Worm (Caenorhabditis elegans): ENCODE results near the gene fbxb-74.

fbxb-74 gene

ce11 chrIV:4390438-4390894 is 48.6 kb downstream of the fbxb-74 start, which contains the start of the genes rpl-7A and set-21 (continued):
- peak; percentile 63; the same call in 1 of the 2 replicates for TF ChIP-seq unc-3 (GFP tag; conservative IDR thresholded peaks at IDR 0.05)
- no peak for TF ChIP-seq unc-3 (tag; optimal IDR thresholded peaks at IDR 0.05)
- TF ChIP-seq che-1 (tag; optimal IDR thresholded peaks at IDR 0.05) = no peak
- TF ChIP-seq rnt-1 (tag; optimal IDR thresholded peaks at IDR 0.05) = peak; percentile 68
- peak; percentile 7 for TF ChIP-seq ets-4 (tag; optimal IDR thresholded peaks at IDR 0.05)
- peak; percentile 40 for TF ChIP-seq ceh-48 (tag; optimal IDR thresholded peaks at IDR 0.05)
- no peak for TF ChIP-seq lin-11 (tag; optimal IDR thresholded peaks at IDR 0.05)
- no peak for TF ChIP-seq ttx-3 (tag; optimal IDR thresholded peaks at IDR 0.05)
- no peak for TF ChIP-seq C38D4.7 (GFP tag; optimal IDR thresholded peaks at IDR 0.05)
- TF ChIP-seq T23F11.4 (GFP tag; optimal IDR thresholded peaks at IDR 0.05) = peak; percentile 16
- TF ChIP-seq ceh-24 (tag; optimal IDR thresholded peaks at IDR 0.05) = no peak
- no peak for TF ChIP-seq eyg-1 (tag; optimal IDR thresholded peaks at IDR 0.05)
- no peak for TF ChIP-seq nhr-232 (tag; optimal IDR thresholded peaks at IDR 0.05)
- no peak for TF ChIP-seq pat-9 (tag; optimal IDR thresholded peaks at IDR 0.05)
- no peak for TF ChIP-seq Y22D7AL.16 (tag; optimal IDR thresholded peaks at IDR 0.05)
- peak; percentile 88 for TF ChIP-seq ref-2 (tag; optimal IDR thresholded peaks at IDR 0.05)
- TF ChIP-seq ceh-18 (tag; optimal IDR thresholded peaks at IDR 0.05) = peak; percentile 82
- no peak for TF ChIP-seq syd-9 (tag; optimal IDR thresholded peaks at IDR 0.05)
- TF ChIP-seq K02D7.2 (tag; optimal IDR thresholded peaks at IDR 0.05) = no peak
- no peak for TF ChIP-seq ama-1 (optimal IDR thresholded peaks at IDR 0.05)
- no peak for TF ChIP-seq hlh-15 (tag; optimal IDR thresholded peaks at IDR 0.05)
- TF ChIP-seq pag-3 (tag; optimal IDR thresholded peaks at IDR 0.05; ENCODE audit: borderline replicate concordance) = no peak
- TF ChIP-seq elt-4 (tag; optimal IDR thresholded peaks at IDR 0.05) = no peak
- peak; percentile 15 for TF ChIP-seq ceh-2 (tag; optimal IDR thresholded peaks at IDR 0.05)
- TF ChIP-seq ceh-9 (tag; optimal IDR thresholded peaks at IDR 0.05) = no peak
- peak; percentile 34 for TF ChIP-seq C08G9.2 (tag; optimal IDR thresholded peaks at IDR 0.05)
- TF ChIP-seq madf-2 (tag; optimal IDR thresholded peaks at IDR 0.05) = peak; percentile 64
- no peak for TF ChIP-seq sdc-2 (tag; optimal IDR thresholded peaks at IDR 0.05)
- no peak for TF ChIP-seq pros-1 (tag; optimal IDR thresholded peaks at IDR 0.05)
- TF ChIP-seq ahr-1 (tag; optimal IDR thresholded peaks at IDR 0.05) = no peak
- TF ChIP-seq nhr-11 (tag; optimal IDR thresholded peaks at IDR 0.05) = no peak
- peak; percentile 65 for TF ChIP-seq dve-1 (tag; optimal IDR thresholded peaks at IDR 0.05)
- TF ChIP-seq unc-55 (GFP tag; optimal IDR thresholded peaks at IDR 0.05) = no peak
- peak; percentile 81 for TF ChIP-seq ceh-31 (tag; optimal IDR thresholded peaks at IDR 0.05)
- TF ChIP-seq F13H6.1 (tag; optimal IDR thresholded peaks at IDR 0.05) = peak; percentile 14
